Worm (Caenorhabditis elegans) whole organism, mixed stage, embryonic: Measurements from ENCODE around the gene ZK1290.1.

Source experiments
- M03D4.4 ChIP-seq: sonication (generic microtip); optimal IDR thresholded peaks from 2 replicates; lab custom pipeline; 2017; ENCODE audit warnings: mild to moderate bottlenecking, missing genetic modification characterization, missing compliant biosample characterization
- bed-3 ChIP-seq: fragments of 200-800 bp; sonication (Bioruptor generic); optimal IDR thresholded peaks from 3 replicates; lab custom pipeline; 2018; ENCODE audit warnings: mild to moderate bottlenecking, missing genetic modification characterization, moderate library complexity, missing compliant biosample characterization
- blmp-1 ChIP-seq: fragments of 150-350 bp; optimal IDR thresholded peaks from 2 replicates; lab custom pipeline; 2014; ENCODE audit warnings: missing biosample characterization, missing genetic modification characterization
- ceh-39 ChIP-seq: fragments of 150-350 bp; optimal IDR thresholded peaks from 2 replicates; lab custom pipeline; 2014; ENCODE audit warnings: missing biosample characterization, missing genetic modification characterization
- ceh-43 ChIP-seq: fragments of 200-800 bp; sonication (Bioruptor generic); optimal IDR thresholded peaks from 2 replicates; lab custom pipeline; 2018; ENCODE audit warnings: mild to moderate bottlenecking, missing genetic modification characterization, moderate library complexity, missing compliant biosample characterization
- ceh-83 ChIP-seq: fragments of 200-800 bp; sonication (Bioruptor generic); optimal IDR thresholded peaks from 2 replicates; lab custom pipeline; 2018; ENCODE audit warnings: mild to moderate bottlenecking, missing genetic modification characterization, missing compliant biosample characterization
- ces-1 ChIP-seq: fragments of 150-350 bp; optimal IDR thresholded peaks from 2 replicates; lab custom pipeline; 2014; ENCODE audit warnings: missing biosample characterization, missing genetic modification reagents, missing genetic modification characterization
- cnd-1 ChIP-seq: fragments of 200-800 bp; sonication (Bioruptor generic); optimal IDR thresholded peaks from 2 replicates; lab custom pipeline; 2018; ENCODE audit warnings: mild to moderate bottlenecking, missing genetic modification characterization, missing compliant biosample characterization
- drap-1 ChIP-seq: fragments of 200-800 bp; sonication (Bioruptor generic); optimal IDR thresholded peaks from 3 replicates; lab custom pipeline; 2018; ENCODE audit warnings: mild to moderate bottlenecking, missing genetic modification characterization, missing compliant biosample characterization
- elt-1 ChIP-seq: sonication (generic microtip); optimal IDR thresholded peaks from 2 replicates; lab custom pipeline; 2017; ENCODE audit warnings: missing genetic modification characterization, mild to moderate bottlenecking, missing compliant biosample characterization, antibody characterized with exemption, moderate library complexity, borderline replicate concordance; ENCODE audit not compliant: insufficient read depth
- elt-3 ChIP-seq: fragments of 150-350 bp; optimal IDR thresholded peaks from 2 replicates; lab custom pipeline; 2014; ENCODE audit warnings: missing biosample characterization, missing genetic modification characterization
- ham-2 ChIP-seq: fragments of 200-800 bp; sonication (Bioruptor generic); optimal IDR thresholded peaks from 2 replicates; lab custom pipeline; 2018; ENCODE audit warnings: mild to moderate bottlenecking, missing genetic modification characterization, missing compliant biosample characterization
- hlh-1 ChIP-seq: fragments of 150-350 bp; optimal IDR thresholded peaks from 2 replicates; lab custom pipeline; 2014; ENCODE audit warnings: missing biosample characterization, missing genetic modification reagents, missing genetic modification characterization
- lin-13 ChIP-seq: fragments of 150-350 bp; optimal IDR thresholded peaks from 2 replicates; lab custom pipeline; 2014; ENCODE audit warnings: missing biosample characterization, missing genetic modification characterization
- lin-32 ChIP-seq: fragments of 200-800 bp; sonication (Bioruptor generic); optimal IDR thresholded peaks from 2 replicates; lab custom pipeline; 2018; ENCODE audit warnings: mild to moderate bottlenecking, missing genetic modification characterization, missing compliant biosample characterization
- mab-5 ChIP-seq: fragments of 150-350 bp; optimal IDR thresholded peaks from 2 replicates; lab custom pipeline; 2014; ENCODE audit warnings: missing biosample characterization, missing genetic modification characterization
- mep-1 ChIP-seq: fragments of 150-350 bp; optimal IDR thresholded peaks from 2 replicates; lab custom pipeline; 2017; ENCODE audit warnings: missing biosample characterization, missing genetic modification reagents, missing genetic modification characterization, inconsistent platforms
- mls-2 ChIP-seq: sonication (generic microtip); optimal IDR thresholded peaks from 2 replicates; lab custom pipeline; 2016; ENCODE audit warnings: mild to moderate bottlenecking, missing genetic modification characterization, moderate library complexity, missing compliant biosample characterization
- nhr-12 ChIP-seq: fragments of 150-350 bp; optimal IDR thresholded peaks from 2 replicates; lab custom pipeline; 2014; ENCODE audit warnings: missing biosample characterization, missing genetic modification characterization
- nhr-2 ChIP-seq: fragments of 150-350 bp; optimal IDR thresholded peaks from 2 replicates; lab custom pipeline; 2014; ENCODE audit warnings: missing biosample characterization, missing genetic modification characterization
- nhr-237 ChIP-seq: fragments of 150-350 bp; optimal IDR thresholded peaks from 2 replicates; lab custom pipeline; 2014; ENCODE audit warnings: missing biosample characterization, missing genetic modification characterization
- nhr-28 ChIP-seq: fragments of 150-350 bp; optimal IDR thresholded peaks from 2 replicates; lab custom pipeline; 2014; ENCODE audit warnings: missing biosample characterization, missing genetic modification characterization
- nhr-76 ChIP-seq: sonication (generic microtip); optimal IDR thresholded peaks from 2 replicates; lab custom pipeline; 2017; ENCODE audit warnings: missing biosample characterization, missing genetic modification characterization
- pha-4 ChIP-seq: fragments of 150-350 bp; optimal IDR thresholded peaks from 2 replicates; lab custom pipeline; 2018; ENCODE audit warnings: missing biosample characterization, missing genetic modification reagents, missing genetic modification characterization
- sem-2 ChIP-seq: fragments of 200-800 bp; sonication (Bioruptor generic); optimal IDR thresholded peaks from 2 replicates; lab custom pipeline; 2018; ENCODE audit warnings: mild to moderate bottlenecking, missing genetic modification characterization, missing compliant biosample characterization
- snpc-4 ChIP-seq: fragments of 150-350 bp; optimal IDR thresholded peaks from 2 replicates; lab custom pipeline; 2014; ENCODE audit warnings: missing biosample characterization, missing genetic modification characterization
- tbx-8 ChIP-seq: fragments of 200-800 bp; sonication (Bioruptor generic); optimal IDR thresholded peaks from 2 replicates; lab custom pipeline; 2018; ENCODE audit warnings: mild to moderate bottlenecking, missing genetic modification characterization, moderate library complexity, missing compliant biosample characterization
- unc-120 ChIP-seq: sonication (generic microtip); optimal IDR thresholded peaks from 2 replicates; lab custom pipeline; 2017; ENCODE audit warnings: missing genetic modification characterization, missing compliant biosample characterization; ENCODE audit not compliant: poor library complexity, severe bottlenecking
- unc-39 ChIP-seq: fragments of 150-350 bp; optimal IDR thresholded peaks from 2 replicates; lab custom pipeline; 2014; ENCODE audit warnings: missing biosample characterization, missing genetic modification characterization
- zip-8 ChIP-seq: fragments of 150-350 bp; optimal IDR thresholded peaks from 2 replicates; lab custom pipeline; 2014; ENCODE audit warnings: missing biosample characterization, missing genetic modification characterization
- ztf-11 ChIP-seq: fragments of 150-350 bp; optimal IDR thresholded peaks from 2 replicates; lab custom pipeline; 2014; ENCODE audit warnings: missing biosample characterization, missing genetic modification characterization

Gene ZK1290.1

ce11 chrII:7557981-7558380 lies 3.6 kb upstream of the ZK1290.1 start:
- no peak for TF ChIP-seq cnd-1 (tag; lab: Kevin White, UChicago)
- no peak for TF ChIP-seq ham-2
- TF ChIP-seq ceh-43 (GFP tag; lab: Kevin White, UChicago): no peak
- TF ChIP-seq zip-8 (tag; lab: Kevin White, UChicago): no peak

ce11 chrII:7558864-7559263 lies 2.7 kb upstream of the ZK1290.1 start:
- TF ChIP-seq snpc-4 (tag; lab: Kevin White, UChicago) (no peak), mls-2 (tag; lab: Kevin White, UChicago) (no peak), mep-1 (tag; lab: Kevin White, UChicago) (no peak), pha-4 (no peak), ceh-39 (tag; lab: Kevin White, UChicago) (no peak), zip-8 (tag; lab: Kevin White, UChicago) (no peak), hlh-1 (tag; lab: Kevin White, UChicago) (no peak), ceh-83 (GFP tag; lab: Kevin White, UChicago) (no peak), nhr-12 (no peak), elt-1 (tag; lab: Kevin White, UChicago) (no peak), unc-120 (no peak), nhr-237 (tag; lab: Kevin White, UChicago) (no peak), nhr-28 (tag; lab: Kevin White, UChicago) (no peak), sem-2 (GFP tag; lab: Kevin White, UChicago) (no peak), bed-3 (GFP tag; lab: Kevin White, UChicago) (no peak)
- TF ChIP-seq, all 35 proteins: peak for 0

ce11 chrII:7560844-7561243 lies 720 bp upstream of the ZK1290.1 start:
- no peak for TF ChIP-seq mab-5 (tag; lab: Kevin White, UChicago)
- TF ChIP-seq nhr-28 (tag; lab: Kevin White, UChicago): no peak
- no peak for TF ChIP-seq lin-13 (tag; lab: Kevin White, UChicago)
- TF ChIP-seq ham-2: no peak

- TF ChIP-seq ztf-11: no peak
- TF ChIP-seq ces-1: peak; percentile 40
These were observed 1.1 kb downstream of the ZK1290.1 start for ce11 chrII:7562616-7563015.

ce11 chrII:7570305-7570704 lies 8.7 kb downstream of the ZK1290.1 start, which contains the start of gene F35D2.3:
TSS of gene F35D2.3 (plus strand) at chrII:7570605.
- no peak for TF ChIP-seq ham-2
- TF ChIP-seq bed-3 (GFP tag; lab: Kevin White, UChicago): no peak
- no peak for TF ChIP-seq drap-1 (GFP tag; lab: Kevin White, UChicago)
- TF ChIP-seq mep-1 (tag; lab: Kevin White, UChicago): no peak
- no peak for TF ChIP-seq lin-32 (GFP tag; lab: Kevin White, UChicago)
- no peak for TF ChIP-seq lin-13 (tag; lab: Kevin White, UChicago)

ce11 chrII:7570820-7571219 lies 9.3 kb downstream of the ZK1290.1 start:
- TF ChIP-seq ces-1 (no peak), mab-5 (tag; lab: Kevin White, UChicago) (no peak), nhr-2 (tag; lab: Kevin White, UChicago) (peak; percentile 87), ceh-83 (GFP tag; lab: Kevin White, UChicago) (no peak), elt-3 (tag; lab: Kevin White, UChicago) (no peak), mep-1 (tag; lab: Kevin White, UChicago) (no peak), blmp-1 (tag; lab: Kevin White, UChicago) (no peak), nhr-76 (tag; lab: Kevin White, UChicago) (no peak)

DNA sequence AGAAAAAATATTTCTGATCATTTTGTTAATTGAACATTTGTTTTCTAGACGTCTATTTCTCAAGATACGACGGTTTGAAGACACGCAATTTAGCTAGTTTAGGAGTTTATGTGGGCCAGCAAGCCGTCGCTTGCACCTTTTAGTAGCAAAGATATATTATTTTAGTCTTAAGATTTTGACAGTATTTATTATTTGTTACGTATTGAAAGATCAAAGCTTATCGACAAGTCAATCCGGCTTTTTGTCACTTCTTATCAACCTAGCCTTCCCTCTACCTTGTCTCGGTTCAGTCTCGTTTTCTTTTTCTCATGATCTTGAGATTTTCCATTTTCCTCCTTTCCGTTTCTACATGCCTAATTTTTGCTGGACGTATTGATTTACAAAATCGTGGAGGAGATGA lies 12.6 kb downstream of the ZK1290.1 start, which contains the start of gene F35D2.2:
Gene F35D2.2, plus strand, starts transcription at position 301 of the 400 bp plus-strand sequence.
- TF ChIP-seq nhr-12 (no peak), mep-1 (tag; lab: Kevin White, UChicago) (no peak), nhr-2 (tag; lab: Kevin White, UChicago) (no peak), pha-4 (no peak), elt-1 (tag; lab: Kevin White, UChicago) (no peak), M03D4.4 (no peak), nhr-28 (tag; lab: Kevin White, UChicago) (no peak), nhr-237 (tag; lab: Kevin White, UChicago) (no peak), lin-13 (tag; lab: Kevin White, UChicago) (no peak), tbx-8 (GFP tag; lab: Kevin White, UChicago) (no peak), unc-39 (no peak)
